Fruit fly (Drosophila melanogaster) whole organism, embryonic: ENCODE results near the gene Rab3GAP1.

Experiments
- CG1024 ChIP-seq: fragments of 200-800 bp; sonication (Bioruptor generic); IDR thresholded peaks from 2 replicates; pipeline ENCODE4 v1.3.6; 2022; ENCODE audit warnings: missing biosample characterization, missing genetic modification characterization
- CG10321 ChIP-seq: fragments of 200-800 bp; sonication (Bioruptor generic); IDR thresholded peaks from 2 replicates; pipeline ENCODE4 v1.3.6; 2022; ENCODE audit warnings: missing biosample characterization, missing genetic modification characterization
- CG11093 ChIP-seq: fragments of 200-800 bp; sonication (Bioruptor generic); IDR thresholded peaks from 3 replicates; pipeline ENCODE4 v1.3.6; 2022; ENCODE audit warnings: missing biosample characterization, missing genetic modification characterization
- CG11456 ChIP-seq: fragments of 200-800 bp; sonication (Bioruptor generic); IDR thresholded peaks from 3 replicates; pipeline ENCODE4 v1.3.6; 2022; ENCODE audit warnings: missing biosample characterization, missing genetic modification characterization
- CG11723 ChIP-seq: fragments of 200-800 bp; sonication (Bioruptor generic); optimal IDR thresholded peaks from 2 replicates; lab custom pipeline; 2017; ENCODE audit warnings: missing biosample characterization, mild to moderate bottlenecking, missing genetic modification characterization
- CG12942 ChIP-seq: fragments of 200-800 bp; sonication (Bioruptor generic); optimal IDR thresholded peaks from 3 replicates; lab custom pipeline; 2016; ENCODE audit warnings: missing biosample characterization, missing genetic modification characterization
- CG13287 ChIP-seq: fragments of 200-800 bp; sonication (Bioruptor generic); IDR thresholded peaks from 2 replicates; pipeline ENCODE4 v1.3.6; 2022; ENCODE audit warnings: missing biosample characterization, missing genetic modification characterization; ENCODE audit not compliant: partially characterized antibody
- CG14014 ChIP-seq: fragments of 200-800 bp; sonication (Bioruptor generic); IDR thresholded peaks from 2 replicates; pipeline ENCODE4 v1.3.6; 2022; ENCODE audit warnings: missing biosample characterization, missing genetic modification characterization
- CG15011 ChIP-seq: fragments of 200-800 bp; sonication (Bioruptor generic); optimal IDR thresholded peaks from 3 replicates; lab custom pipeline; 2018; ENCODE audit warnings: missing biosample characterization, mild to moderate bottlenecking, missing genetic modification characterization
- CG15696 ChIP-seq: fragments of 200-800 bp; sonication (Bioruptor generic); optimal IDR thresholded peaks from 2 replicates; lab custom pipeline; 2019; ENCODE audit warnings: missing biosample characterization, mild to moderate bottlenecking, missing genetic modification characterization, moderate library complexity
- CG17568 ChIP-seq: fragments of 200-800 bp; sonication (Bioruptor generic); optimal IDR thresholded peaks from 2 replicates; lab custom pipeline; 2018; ENCODE audit warnings: missing biosample characterization, mild to moderate bottlenecking, missing genetic modification characterization, moderate library complexity
- CG18599 ChIP-seq: fragments of 200-800 bp; sonication (Bioruptor generic); optimal IDR thresholded peaks from 3 replicates; lab custom pipeline; 2017; ENCODE audit warnings: missing biosample characterization, missing genetic modification characterization, mild to moderate bottlenecking, moderate library complexity, missing genetic modification reagents
- CG2889 ChIP-seq: fragments of 200-800 bp; sonication (Bioruptor generic); IDR thresholded peaks from 3 replicates; pipeline ENCODE4 v1.3.6; 2022; ENCODE audit warnings: missing biosample characterization, missing genetic modification characterization
- CG30403 ChIP-seq: fragments of 200-800 bp; sonication (Bioruptor generic); optimal IDR thresholded peaks from 3 replicates; lab custom pipeline; 2016; ENCODE audit warnings: missing biosample characterization, missing genetic modification characterization
- CG3065 ChIP-seq: fragments of 200-800 bp; sonication (Bioruptor generic); optimal IDR thresholded peaks from 2 replicates; lab custom pipeline; 2016; ENCODE audit warnings: missing biosample characterization, missing genetic modification characterization
- CG31441 ChIP-seq: fragments of 200-800 bp; sonication (Bioruptor generic); IDR thresholded peaks from 2 replicates; pipeline ENCODE4 v1.3.6; 2022; ENCODE audit warnings: missing biosample characterization, missing genetic modification characterization
- CG32532 ChIP-seq: fragments of 200-800 bp; sonication (Bioruptor generic); IDR thresholded peaks from 2 replicates; pipeline ENCODE4 v1.3.6; 2022; ENCODE audit warnings: missing biosample characterization, missing genetic modification characterization
- CG4854 ChIP-seq: fragments of 200-800 bp; sonication (Bioruptor generic); optimal IDR thresholded peaks from 2 replicates; lab custom pipeline; 2016; ENCODE audit warnings: missing biosample characterization, missing genetic modification characterization, inconsistent platforms
- CG6791 ChIP-seq: fragments of 200-800 bp; sonication (Bioruptor generic); IDR thresholded peaks from 3 replicates; pipeline ENCODE4 v1.3.6; 2022; ENCODE audit warnings: missing biosample characterization, missing genetic modification characterization; ENCODE audit not compliant: partially characterized antibody
- CG7357 ChIP-seq: fragments of 200-800 bp; sonication (Bioruptor generic); IDR thresholded peaks from 3 replicates; pipeline ENCODE4 v1.3.6; 2022; ENCODE audit warnings: missing biosample characterization, missing genetic modification characterization
- CG8290 ChIP-seq, 3 experiments: fragments of 200-800 bp; sonication (Bioruptor generic); optimal IDR thresholded peaks; 2 replicates each; lab custom pipeline; 2016 to 2019; ENCODE audit warnings: missing biosample characterization in 3 of 3, missing genetic modification characterization in 3 of 3, mild to moderate bottlenecking in 2 of 3, moderate library complexity in 1 of 3
- Dip2 ChIP-seq: fragments of 200-800 bp; sonication (Bioruptor generic); IDR thresholded peaks from 2 replicates; pipeline ENCODE4 v1.3.6; 2022; ENCODE audit warnings: missing biosample characterization, missing genetic modification characterization
- E2f2 ChIP-seq: fragments of 200-800 bp; sonication (Bioruptor generic); IDR thresholded peaks from 2 replicates; pipeline ENCODE4 v1.3.6; 2022; ENCODE audit warnings: missing biosample characterization, missing genetic modification characterization
- ERR ChIP-seq: fragments of 200-800 bp; sonication (Bioruptor generic); optimal IDR thresholded peaks from 2 replicates; lab custom pipeline; 2016; ENCODE audit warnings: missing biosample characterization, missing genetic modification characterization
- Fer1 ChIP-seq: fragments of 200-800 bp; sonication (Bioruptor generic); optimal IDR thresholded peaks from 2 replicates; lab custom pipeline; 2017; ENCODE audit warnings: missing biosample characterization, mild to moderate bottlenecking, missing genetic modification characterization
- NK7.1 ChIP-seq: fragments of 200-800 bp; sonication (Bioruptor generic); optimal IDR thresholded peaks from 3 replicates; lab custom pipeline; 2016; ENCODE audit warnings: missing biosample characterization, missing genetic modification characterization
- Nf-YC ChIP-seq: fragments of 200-800 bp; optimal IDR thresholded peaks from 3 replicates; lab custom pipeline; 2019; ENCODE audit warnings: missing biosample characterization, mild to moderate bottlenecking, missing genetic modification characterization, moderate library complexity
- Oaz ChIP-seq: fragments of 200-800 bp; sonication (Bioruptor generic); IDR thresholded peaks from 2 replicates; pipeline ENCODE4 v1.3.6; 2022; ENCODE audit warnings: missing biosample characterization, missing genetic modification characterization
- Opbp ChIP-seq: fragments of 200-800 bp; sonication (Bioruptor generic); IDR thresholded peaks from 3 replicates; pipeline ENCODE4 v1.3.6; 2022; ENCODE audit warnings: missing biosample characterization, missing genetic modification characterization; ENCODE audit not compliant: partially characterized antibody
- Optix ChIP-seq: fragments of 200-800 bp; sonication (Bioruptor generic); IDR thresholded peaks from 3 replicates; pipeline ENCODE4 v1.3.6; 2022; ENCODE audit warnings: missing biosample characterization, missing genetic modification characterization
- Scr ChIP-seq: fragments of 200-800 bp; sonication (Bioruptor generic); IDR thresholded peaks from 2 replicates; pipeline ENCODE4 v1.3.6; 2022; ENCODE audit warnings: missing biosample characterization, missing genetic modification characterization; ENCODE audit not compliant: partially characterized antibody
- Side ChIP-seq: fragments of 200-800 bp; sonication (Bioruptor generic); optimal IDR thresholded peaks from 2 replicates; lab custom pipeline; 2016; ENCODE audit warnings: missing biosample characterization, missing genetic modification characterization
- abd-A ChIP-seq: fragments of 200-800 bp; sonication (Bioruptor generic); optimal IDR thresholded peaks from 3 replicates; lab custom pipeline; 2019; ENCODE audit warnings: missing biosample characterization, mild to moderate bottlenecking, missing genetic modification characterization, moderate library complexity
- aop ChIP-seq: fragments of 200-800 bp; sonication (Bioruptor generic); IDR thresholded peaks from 2 replicates; pipeline ENCODE4 v1.3.6; 2022; ENCODE audit warnings: missing biosample characterization, missing genetic modification characterization
- bsh ChIP-seq, 2 experiments: fragments of 200-800 bp; sonication (Bioruptor generic); optimal IDR thresholded peaks; 2 replicates each; lab custom pipeline; 2017 to 2018; ENCODE audit warnings: mild to moderate bottlenecking in 2 of 2, missing biosample characterization in 2 of 2, missing genetic modification characterization in 2 of 2, moderate library complexity in 1 of 2
- btn ChIP-seq: fragments of 200-800 bp; sonication (Bioruptor generic); optimal IDR thresholded peaks from 2 replicates; lab custom pipeline; 2016; ENCODE audit warnings: missing biosample characterization, missing genetic modification characterization
- fd96Cb ChIP-seq: fragments of 200-800 bp; sonication (Bioruptor generic); optimal IDR thresholded peaks from 2 replicates; lab custom pipeline; 2018; ENCODE audit warnings: missing biosample characterization, mild to moderate bottlenecking, missing genetic modification characterization, moderate library complexity
- ind ChIP-seq: fragments of 200-800 bp; sonication (Bioruptor generic); optimal IDR thresholded peaks from 3 replicates; lab custom pipeline; 2016; ENCODE audit warnings: missing biosample characterization, missing genetic modification characterization
- nmo ChIP-seq: fragments of 200-800 bp; sonication (Bioruptor generic); optimal IDR thresholded peaks from 2 replicates; lab custom pipeline; 2018; ENCODE audit warnings: missing biosample characterization, mild to moderate bottlenecking, missing genetic modification characterization, moderate library complexity
- p53 ChIP-seq: fragments of 200-800 bp; sonication (Bioruptor generic); optimal IDR thresholded peaks from 2 replicates; lab custom pipeline; 2016; ENCODE audit warnings: missing biosample characterization, missing genetic modification characterization
- pita ChIP-seq: fragments of 200-800 bp; sonication (Bioruptor generic); optimal IDR thresholded peaks from 2 replicates; lab custom pipeline; 2017; ENCODE audit warnings: missing biosample characterization, mild to moderate bottlenecking, missing genetic modification characterization
- psq ChIP-seq: fragments of 200-800 bp; sonication (Bioruptor generic); optimal IDR thresholded peaks from 2 replicates; lab custom pipeline; 2017; ENCODE audit warnings: missing biosample characterization, missing genetic modification characterization
- repo ChIP-seq: fragments of 200-800 bp; sonication (Bioruptor generic); optimal IDR thresholded peaks from 2 replicates; lab custom pipeline; 2016; ENCODE audit warnings: missing biosample characterization, missing genetic modification characterization
- sima ChIP-seq: fragments of 200-800 bp; sonication (Bioruptor generic); optimal IDR thresholded peaks from 2 replicates; lab custom pipeline; 2016; ENCODE audit warnings: missing biosample characterization, missing genetic modification characterization
- sr ChIP-seq: fragments of 200-800 bp; sonication (Bioruptor generic); IDR thresholded peaks from 3 replicates; pipeline ENCODE4 v1.3.6; 2022; ENCODE audit warnings: missing biosample characterization, missing genetic modification characterization
- stwl ChIP-seq: fragments of 200-800 bp; sonication (Bioruptor generic); optimal IDR thresholded peaks from 3 replicates; lab custom pipeline; 2018; ENCODE audit warnings: missing biosample characterization, mild to moderate bottlenecking, missing genetic modification characterization, moderate library complexity
- vfl ChIP-seq: fragments of 200-800 bp; sonication (Bioruptor generic); optimal IDR thresholded peaks from 2 replicates; lab custom pipeline; 2016; ENCODE audit warnings: missing biosample characterization, missing genetic modification characterization
- yki ChIP-seq: fragments of >200 bp; optimal IDR thresholded peaks from 3 replicates; lab custom pipeline; 2018

Gene Rab3GAP1

DNA sequence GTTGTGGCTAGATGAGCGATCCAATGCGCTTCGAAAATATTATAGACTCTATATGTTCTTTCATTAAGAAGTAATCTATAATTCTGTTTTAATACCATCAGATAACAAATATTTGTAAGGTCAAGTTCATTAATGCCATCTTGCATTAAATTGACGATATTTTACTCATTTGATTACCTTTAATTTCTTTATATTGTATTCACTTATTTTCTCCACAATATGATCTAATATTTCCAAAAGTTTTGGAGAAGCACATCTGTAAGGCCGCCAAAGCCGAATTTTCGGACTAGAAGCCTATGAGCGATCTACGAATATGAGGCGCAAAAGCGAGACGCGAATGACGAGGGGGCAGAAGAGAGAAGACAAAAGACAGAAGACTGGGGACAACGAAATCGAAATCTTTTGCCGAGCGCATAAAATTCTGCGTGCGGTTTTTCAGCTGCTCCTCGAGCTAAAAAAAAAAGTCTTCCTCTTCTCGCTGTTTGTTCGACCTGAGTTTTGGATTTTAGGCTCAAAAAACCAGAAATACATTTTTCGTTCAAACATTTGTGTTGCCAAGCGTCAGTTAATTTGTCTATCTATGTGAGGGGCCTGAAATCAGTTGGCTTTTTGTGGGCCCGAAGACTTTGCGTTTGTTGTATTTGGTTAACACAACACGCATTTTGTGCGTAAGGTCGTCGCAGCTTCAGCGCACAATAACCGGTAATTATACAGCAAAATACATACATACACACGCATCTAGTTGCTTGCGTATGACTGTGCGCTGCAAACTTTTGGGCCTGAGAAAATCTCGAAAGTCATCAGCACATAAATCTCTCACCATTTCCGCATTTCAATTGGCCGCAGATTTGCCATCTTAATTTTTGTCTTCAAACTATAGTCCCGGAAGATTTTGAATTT, 27.9 kb upstream of the Rab3GAP1 start (continued):
- TF ChIP-seq Dip2 (peak; percentile 82), CG30403 (peak; percentile 100), CG17568 (GFP tag; lab: Kevin White, UChicago) (peak; percentile 95), CG10321 (GFP tag; lab: Robert Waterston, UW) (peak; percentile 76), CG6791 (no peak), Oaz (GFP tag; lab: Robert Waterston, UW) (peak; percentile 97), NK7.1 (GFP tag; lab: Kevin White, UChicago) (peak; percentile 98), repo (peak; percentile 93), CG12942 (GFP tag; lab: Kevin White, UChicago) (peak; percentile 97), psq (GFP tag; lab: Kevin White, UChicago) (peak; percentile 98), yki (lab: Kevin White, UChicago) (no peak), stwl (tag; lab: Kevin White, UChicago) (no peak), CG7357 (GFP tag; lab: Robert Waterston, UW) (peak; percentile 97), Scr (GFP tag; lab: Robert Waterston, UW) (no peak), CG4854 (peak; percentile 98), pita (GFP tag; lab: Kevin White, UChicago) (no peak), CG14014 (GFP tag; lab: Robert Waterston, UW) (peak; percentile 97), CG32532 (peak; percentile 98), E2f2 (GFP tag; lab: Robert Waterston, UW) (peak; percentile 87), CG2889 (peak; percentile 97), sr (GFP tag; lab: Robert Waterston, UW) (peak; percentile 76; the same call in 2 of the 3 replicates), abd-A (tag; lab: Kevin White, UChicago) (no peak), Fer1 (GFP tag; lab: Kevin White, UChicago) (peak; percentile 99), Side (GFP tag; lab: Kevin White, UChicago) (peak; percentile 96), CG11093 (GFP tag; lab: Robert Waterston, UW) (peak; percentile 99), CG11723 (GFP tag; lab: Kevin White, UChicago) (peak; percentile 97), vfl (peak; percentile 98), nmo (GFP tag; lab: Kevin White, UChicago) (peak; percentile 100), Nf-YC (tag; lab: Kevin White, UChicago) (peak; percentile 90), CG15696 (peak; percentile 85), CG1024 (peak; percentile 81), ERR (peak; percentile 95), fd96Cb (tag; lab: Kevin White, UChicago) (peak; percentile 99), sima (GFP tag; lab: Kevin White, UChicago) (peak; percentile 93), p53 (GFP tag; lab: Kevin White, UChicago) (peak; percentile 75), aop (0 out of 2 replicates have a peak, but pooled peaks have one; percentile 45), CG13287 (GFP tag; lab: Robert Waterston, UW) (no peak), bsh (GFP tag; optimal IDR thresholded peaks at IDR 0.05; lab: Kevin White, UChicago) (peak in 1 of 2 experiments; percentile 94), Opbp (GFP tag; lab: Robert Waterston, UW) (no peak), CG8290 (GFP tag; optimal IDR thresholded peaks at IDR 0.05; lab: Kevin White, UChicago) (peak; percentile 89), CG8290 (tag; optimal IDR thresholded peaks at IDR 0.05; lab: Kevin White, UChicago) (peak in 1 of 2 experiments; percentile 81), Optix (GFP tag; lab: Robert Waterston, UW) (peak; percentile 87), CG3065 (GFP tag; lab: Kevin White, UChicago) (peak; percentile 89), CG15011 (GFP tag; lab: Kevin White, UChicago) (peak; percentile 99), CG31441 (GFP tag; lab: Robert Waterston, UW) (peak; percentile 94), CG11456 (GFP tag; lab: Robert Waterston, UW) (peak; percentile 97), CG18599 (GFP tag; lab: Kevin White, UChicago) (peak; percentile 98), btn (peak; percentile 94), ind (GFP tag; lab: Kevin White, UChicago) (peak; percentile 99)
